Worm (Caenorhabditis elegans) whole organism, L4/young adult: Measurements from ENCODE around the gene F30H5.5.

ENCODE experiments used
- W03F9.2 ChIP-seq: fragments of 150-350 bp; optimal IDR thresholded peaks from 2 replicates; lab custom pipeline; 2014; ENCODE audit warnings: missing biosample characterization, missing genetic modification characterization
- him-1 ChIP-seq: sonication (generic microtip); optimal IDR thresholded peaks from 2 replicates; lab custom pipeline; 2016; ENCODE audit warnings: missing genotype, missing genetic modification reagents, missing genetic modification characterization, missing compliant biosample characterization

ce11 chrIII:513360-513759 is 24.8 kb downstream of the F30H5.5 start:
- TF ChIP-seq him-1 (no peak), W03F9.2 (no peak)
